Worm (Caenorhabditis elegans): ENCODE measurements around the gene let-70.

Gene let-70

DNA sequence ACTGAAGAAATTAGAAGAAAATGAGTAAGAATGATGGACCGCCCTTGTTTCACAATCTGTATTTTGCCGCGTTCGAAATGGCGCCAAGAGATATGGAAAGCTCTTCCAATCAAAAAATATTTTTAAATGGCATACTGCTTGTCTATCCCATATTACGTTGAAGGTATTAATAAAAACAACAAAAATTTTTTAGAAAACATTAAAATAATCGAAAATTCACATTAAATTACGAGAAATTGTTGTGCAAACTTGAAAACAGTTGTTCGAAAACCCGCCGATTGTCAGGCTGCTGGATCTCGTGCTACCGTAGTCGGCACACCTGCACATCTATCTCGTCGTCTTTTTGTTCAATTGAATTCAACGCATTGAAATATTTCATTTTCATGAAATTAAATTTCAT lies 1.6 kb upstream of the let-70 start, which contains the start of gene klc-1 (continued):
- no peak for TF ChIP-seq nhr-80 (tag; optimal IDR thresholded peaks at IDR 0.05)
- no peak for TF ChIP-seq Y79H2A.3 (GFP tag; conservative IDR thresholded peaks at IDR 0.05)
- no peak for TF ChIP-seq ztf-22 (GFP tag; optimal IDR thresholded peaks at IDR 0.05)
- no peak for TF ChIP-seq snpc-4 (GFP tag; optimal IDR thresholded peaks at IDR 0.05)
- TF ChIP-seq snpc-4 (tag; optimal IDR thresholded peaks at IDR 0.05) = peak in 1 of 4 experiments; percentile 57
- no peak for TF ChIP-seq K12H6.12 (tag; optimal IDR thresholded peaks at IDR 0.05)
- TF ChIP-seq ccch-3 (GFP tag; optimal IDR thresholded peaks at IDR 0.05) = no peak
- TF ChIP-seq Y95B8A.8 (GFP tag; IDR thresholded peaks at IDR 0.05) = no peak
- TF ChIP-seq ztf-3 (GFP tag; optimal IDR thresholded peaks at IDR 0.05) = no peak
- no peak for TF ChIP-seq die-1 (tag; optimal IDR thresholded peaks at IDR 0.05)
- TF ChIP-seq nfya-1 (tag; optimal IDR thresholded peaks at IDR 0.05; ENCODE audit: borderline replicate concordance, insufficient read depth) = no peak
- TF ChIP-seq madf-8 (GFP tag; conservative IDR thresholded peaks at IDR 0.05) = peak; percentile 81
- no peak for TF ChIP-seq cebp-1 (GFP tag; IDR thresholded peaks at IDR 0.05)
- TF ChIP-seq cebp-1 (tag; optimal IDR thresholded peaks at IDR 0.05) = no peak
- no peak for TF ChIP-seq B0336.3 (GFP tag; IDR thresholded peaks at IDR 0.05)
- TF ChIP-seq F33H1.4 (GFP tag; IDR thresholded peaks at IDR 0.05) = peak; percentile 69
- no peak for TF ChIP-seq nhr-90 (tag; optimal IDR thresholded peaks at IDR 0.05)
- peak; percentile 55; the same call in 1 of the 2 replicates for TF ChIP-seq C17E4.6 (GFP tag; IDR thresholded peaks at IDR 0.05)
- peak; percentile 15 for TF ChIP-seq snpc-1.1 (tag; optimal IDR thresholded peaks at IDR 0.05; ENCODE audit: insufficient read depth)
- TF ChIP-seq sea-2 (GFP tag; IDR thresholded peaks at IDR 0.05) = no peak
- no peak for TF ChIP-seq ztf-25 (GFP tag; IDR thresholded peaks at IDR 0.05)
- no peak for TF ChIP-seq hrde-1 (tag; optimal IDR thresholded peaks at IDR 0.05; ENCODE audit: borderline replicate concordance)
- TF ChIP-seq lag-1 (GFP tag; IDR thresholded peaks at IDR 0.05) = no peak
- TF ChIP-seq B0261.1 (tag; optimal IDR thresholded peaks at IDR 0.05) = no peak
- no peak for TF ChIP-seq aptf-3 (GFP tag; IDR thresholded peaks at IDR 0.05)
- TF ChIP-seq lin-35 (GFP tag; optimal IDR thresholded peaks at IDR 0.05) = no peak
- TF ChIP-seq ceh-100 (GFP tag; IDR thresholded peaks at IDR 0.05) = no peak
- TF ChIP-seq egl-18 (GFP tag; IDR thresholded peaks at IDR 0.05) = no peak
- peak; percentile 60 for TF ChIP-seq xnd-1 (tag; optimal IDR thresholded peaks at IDR 0.05)
- no peak for TF ChIP-seq nhr-179 (tag; optimal IDR thresholded peaks at IDR 0.05)
- peak; percentile 27 for TF ChIP-seq lin-54 (GFP tag; optimal IDR thresholded peaks at IDR 0.05)
- TF ChIP-seq ceh-40 (GFP tag; IDR thresholded peaks at IDR 0.05) = no peak
- TF ChIP-seq hlh-26 (GFP tag; conservative IDR thresholded peaks at IDR 0.05) = no peak
- TF ChIP-seq athp-1 (tag; optimal IDR thresholded peaks at IDR 0.05) = no peak
- TF ChIP-seq mel-28 (tag; optimal IDR thresholded peaks at IDR 0.05; ENCODE audit: borderline replicate concordance) = no peak
- no peak for TF ChIP-seq attf-5 (GFP tag; optimal IDR thresholded peaks at IDR 0.05)
- TF ChIP-seq rcor-1 (GFP tag; IDR thresholded peaks at IDR 0.05) = no peak
- TF ChIP-seq attf-6 (GFP tag; IDR thresholded peaks at IDR 0.05) = no peak
- TF ChIP-seq egl-44 (GFP tag; IDR thresholded peaks at IDR 0.05) = no peak
- TF ChIP-seq cebp-2 (GFP tag; IDR thresholded peaks at IDR 0.05) = no peak
- no peak for TF ChIP-seq somi-1 (GFP tag; optimal IDR thresholded peaks at IDR 0.05)
- no peak for TF ChIP-seq rec-8 (tag; optimal IDR thresholded peaks at IDR 0.05)
- no peak for TF ChIP-seq aptf-2 (GFP tag; conservative IDR thresholded peaks at IDR 0.05)
- 0 out of 2 replicates have a peak, but pooled peaks have one; percentile 45 for TF ChIP-seq madf-3 (GFP tag; IDR thresholded peaks at IDR 0.05)
- peak; percentile 62 for TF ChIP-seq D2030.7 (GFP tag; IDR thresholded peaks at IDR 0.05)
- TF ChIP-seq snpc-1.3 (tag; optimal IDR thresholded peaks at IDR 0.05; ENCODE audit: insufficient read depth) = no peak
- TF ChIP-seq hlh-12 (tag; optimal IDR thresholded peaks at IDR 0.05) = no peak
- peak; percentile 57 for TF ChIP-seq F49E8.2 (tag; optimal IDR thresholded peaks at IDR 0.05; ENCODE audit: insufficient read depth)

Data from whole organism, young adult.